Fruit fly (Drosophila melanogaster) whole organism, embryonic: ENCODE data around the gene CG6567.

Source experiments
- B-H2 ChIP-seq: fragments of 200-800 bp; sonication (Bioruptor generic); optimal IDR thresholded peaks from 2 replicates; lab custom pipeline; 2018; ENCODE audit warnings: missing biosample characterization, mild to moderate bottlenecking, missing genetic modification characterization
- CG10431 ChIP-seq: fragments of 200-800 bp; sonication (Bioruptor generic); optimal IDR thresholded peaks from 3 replicates; lab custom pipeline; 2018; ENCODE audit warnings: missing biosample characterization, mild to moderate bottlenecking, missing genetic modification characterization
- CG10543 ChIP-seq: fragments of 200-800 bp; sonication (Bioruptor generic); optimal IDR thresholded peaks from 3 replicates; lab custom pipeline; 2017; ENCODE audit warnings: missing biosample characterization, mild to moderate bottlenecking, missing genetic modification characterization, moderate library complexity
- CG12391 ChIP-seq: fragments of 200-800 bp; sonication (Bioruptor generic); optimal IDR thresholded peaks from 3 replicates; lab custom pipeline; 2018; ENCODE audit warnings: missing biosample characterization, mild to moderate bottlenecking, missing genetic modification characterization, moderate library complexity
- CG17359 ChIP-seq: fragments of 200-800 bp; sonication (Bioruptor generic); optimal IDR thresholded peaks from 3 replicates; lab custom pipeline; 2018; ENCODE audit warnings: missing biosample characterization, mild to moderate bottlenecking, missing genetic modification characterization, moderate library complexity
- CG17829 ChIP-seq: fragments of 200-800 bp; optimal IDR thresholded peaks from 2 replicates; lab custom pipeline; 2019; ENCODE audit warnings: missing biosample characterization, mild to moderate bottlenecking, missing genetic modification characterization, moderate library complexity
- CG18011 ChIP-seq: fragments of 200-800 bp; sonication (Bioruptor generic); optimal IDR thresholded peaks from 2 replicates; lab custom pipeline; 2017; ENCODE audit warnings: missing biosample characterization, missing genetic modification characterization, mild to moderate bottlenecking, moderate library complexity, missing genotype
- CG30403 ChIP-seq: fragments of 200-800 bp; sonication (Bioruptor generic); optimal IDR thresholded peaks from 3 replicates; lab custom pipeline; 2016; ENCODE audit warnings: missing biosample characterization, missing genetic modification characterization
- CG32767 ChIP-seq: fragments of 200-800 bp; sonication (Bioruptor generic); IDR thresholded peaks from 2 replicates; pipeline ENCODE4 v1.3.6; 2022; ENCODE audit warnings: missing biosample characterization, missing genetic modification characterization
- CG3726 ChIP-seq: fragments of 200-800 bp; sonication (Bioruptor generic); IDR thresholded peaks from 3 replicates; pipeline ENCODE4, ENCODE4 v1.3.6; 2022; ENCODE audit warnings: missing biosample characterization, missing genetic modification characterization
- CG4360 ChIP-seq: fragments of 200-800 bp; sonication (Bioruptor generic); IDR thresholded peaks from 2 replicates; pipeline ENCODE4 v1.3.6; 2022; ENCODE audit warnings: missing biosample characterization, missing genetic modification characterization
- CG4617 ChIP-seq: fragments of 200-800 bp; sonication (Bioruptor generic); optimal IDR thresholded peaks from 3 replicates; lab custom pipeline; 2016; ENCODE audit warnings: missing biosample characterization, missing genetic modification characterization, borderline replicate concordance
- CG4854 ChIP-seq: fragments of 200-800 bp; sonication (Bioruptor generic); optimal IDR thresholded peaks from 2 replicates; lab custom pipeline; 2016; ENCODE audit warnings: missing biosample characterization, missing genetic modification characterization, inconsistent platforms
- CG6654 ChIP-seq: fragments of 200-800 bp; sonication (Bioruptor generic); optimal IDR thresholded peaks from 2 replicates; lab custom pipeline; 2017; ENCODE audit warnings: missing biosample characterization, mild to moderate bottlenecking, missing genetic modification characterization
- CG6683 ChIP-seq: fragments of 200-800 bp; sonication (Bioruptor generic); optimal IDR thresholded peaks from 2 replicates; lab custom pipeline; 2017; ENCODE audit warnings: missing biosample characterization, mild to moderate bottlenecking, missing genetic modification characterization, missing genetic modification reagents
- CG6689 ChIP-seq: fragments of 200-800 bp; sonication (Bioruptor generic); IDR thresholded peaks from 2 replicates; pipeline ENCODE4 v1.3.6; 2022; ENCODE audit warnings: missing biosample characterization, missing genetic modification characterization
- CG7556 ChIP-seq: fragments of 200-800 bp; sonication (Bioruptor generic); optimal IDR thresholded peaks from 2 replicates; lab custom pipeline; 2017; ENCODE audit warnings: missing biosample characterization, mild to moderate bottlenecking, missing genetic modification characterization
- Camta ChIP-seq: fragments of 200-800 bp; sonication (Bioruptor generic); optimal IDR thresholded peaks from 2 replicates; lab custom pipeline; 2016; ENCODE audit warnings: missing biosample characterization, missing genetic modification characterization
- Chrac-16 ChIP-seq: fragments of 200-800 bp; sonication (Bioruptor generic); optimal IDR thresholded peaks from 3 replicates; lab custom pipeline; 2016; ENCODE audit warnings: missing biosample characterization, missing genetic modification characterization
- Dad ChIP-seq: fragments of 200-800 bp; sonication (Bioruptor generic); optimal IDR thresholded peaks from 3 replicates; lab custom pipeline; 2016; ENCODE audit warnings: missing biosample characterization, missing genetic modification characterization
- Dref ChIP-seq: fragments of 200-800 bp; sonication (Bioruptor generic); IDR thresholded peaks from 2 replicates; pipeline ENCODE4 v1.3.6; 2022; ENCODE audit warnings: missing biosample characterization, missing genetic modification characterization
- Drgx ChIP-seq: fragments of 200-800 bp; sonication (Bioruptor generic); IDR thresholded peaks from 2 replicates; pipeline ENCODE4 v1.3.6; 2022; ENCODE audit warnings: missing biosample characterization, missing genetic modification characterization
- E2f1 ChIP-seq: fragments of 200-800 bp; sonication (Bioruptor generic); IDR thresholded peaks from 2 replicates; pipeline ENCODE4 v1.3.6; 2022; ENCODE audit warnings: missing biosample characterization, missing genetic modification characterization
- Eip74EF ChIP-seq, 2 experiments: fragments of 200-800 bp in 1 of 2; fragments of >200 bp in 1 of 2; sonication (Bioruptor generic) in 1 of 2; optimal IDR thresholded peaks; 2 replicates each; lab custom pipeline; 2017 to 2019; ENCODE audit warnings: missing biosample characterization in 2 of 2, missing genetic modification characterization in 2 of 2, mild to moderate bottlenecking in 1 of 2, moderate library complexity in 1 of 2
- Elba2 ChIP-seq: fragments of 200-800 bp; sonication (Bioruptor generic); optimal IDR thresholded peaks from 3 replicates; lab custom pipeline; 2016; ENCODE audit warnings: missing biosample characterization, missing genetic modification characterization
- Hsf ChIP-seq: fragments of 200-800 bp; sonication (Bioruptor generic); optimal IDR thresholded peaks from 3 replicates; lab custom pipeline; 2016; ENCODE audit warnings: missing biosample characterization, missing genetic modification characterization
- Lhr ChIP-seq: fragments of 200-800 bp; sonication (Bioruptor generic); optimal IDR thresholded peaks from 3 replicates; lab custom pipeline; 2017; ENCODE audit warnings: mild to moderate bottlenecking, missing biosample characterization, missing genetic modification reagents, missing genetic modification characterization
- Mad ChIP-seq: fragments of 200-800 bp; sonication (Bioruptor generic); optimal IDR thresholded peaks from 2 replicates; lab custom pipeline; 2016; ENCODE audit warnings: missing biosample characterization, missing genetic modification characterization
- Med ChIP-seq: fragments of 200-800 bp; sonication (Bioruptor generic); peaks from one replicate; lab custom pipeline; 2016; ENCODE audit warnings: missing biosample characterization, missing genetic modification characterization, mild to moderate bottlenecking, inconsistent platforms, moderate library complexity
- Neu2 ChIP-seq: fragments of 200-800 bp; sonication (Bioruptor generic); optimal IDR thresholded peaks from 3 replicates; lab custom pipeline; 2016; ENCODE audit warnings: missing biosample characterization, missing genetic modification characterization, borderline replicate concordance
- Opbp ChIP-seq: fragments of 200-800 bp; sonication (Bioruptor generic); IDR thresholded peaks from 3 replicates; pipeline ENCODE4 v1.3.6; 2022; ENCODE audit warnings: missing biosample characterization, missing genetic modification characterization; ENCODE audit not compliant: partially characterized antibody
- Poxn ChIP-seq: fragments of 200-800 bp; sonication (Bioruptor generic); IDR thresholded peaks from 2 replicates; pipeline ENCODE4 v1.3.6; 2022; ENCODE audit warnings: missing biosample characterization, missing genetic modification characterization
- YL-1 ChIP-seq: fragments of 200-800 bp; sonication (Bioruptor generic); optimal IDR thresholded peaks from 3 replicates; lab custom pipeline; 2017; ENCODE audit warnings: missing biosample characterization, mild to moderate bottlenecking, missing genetic modification characterization
- aop ChIP-seq: fragments of 200-800 bp; sonication (Bioruptor generic); IDR thresholded peaks from 2 replicates; pipeline ENCODE4 v1.3.6; 2022; ENCODE audit warnings: missing biosample characterization, missing genetic modification characterization
- bbx ChIP-seq: fragments of 200-800 bp; sonication (Bioruptor generic); IDR thresholded peaks from 2 replicates; pipeline ENCODE4 v1.3.6; 2022; ENCODE audit warnings: missing biosample characterization, missing genetic modification characterization; ENCODE audit not compliant: partially characterized antibody
- bsh ChIP-seq, 2 experiments: fragments of 200-800 bp; sonication (Bioruptor generic); optimal IDR thresholded peaks; 2 replicates each; lab custom pipeline; 2017 to 2018; ENCODE audit warnings: mild to moderate bottlenecking in 2 of 2, missing biosample characterization in 2 of 2, missing genetic modification characterization in 2 of 2, moderate library complexity in 1 of 2
- cg ChIP-seq: fragments of 200-800 bp; sonication (Bioruptor generic); optimal IDR thresholded peaks from 3 replicates; lab custom pipeline; 2019; ENCODE audit warnings: missing biosample characterization, mild to moderate bottlenecking, missing genetic modification characterization, moderate library complexity
- chm ChIP-seq: fragments of 200-800 bp; sonication (Bioruptor generic); IDR thresholded peaks from 2 replicates; pipeline ENCODE4 v1.3.6; 2022; ENCODE audit warnings: missing biosample characterization, missing genetic modification characterization
- cwo ChIP-seq: fragments of 200-800 bp; sonication (Bioruptor generic); optimal IDR thresholded peaks from 3 replicates; lab custom pipeline; 2017; ENCODE audit warnings: missing biosample characterization, missing genetic modification characterization, mild to moderate bottlenecking, moderate library complexity, missing genetic modification reagents
- danr ChIP-seq: fragments of 200-800 bp; sonication (Bioruptor generic); IDR thresholded peaks from 2 replicates; pipeline ENCODE4 v1.3.6; 2022; ENCODE audit warnings: missing biosample characterization, missing genetic modification characterization
- dmrt11E ChIP-seq: fragments of 200-800 bp; sonication (Bioruptor generic); optimal IDR thresholded peaks from 3 replicates; lab custom pipeline; 2018; ENCODE audit warnings: missing biosample characterization, mild to moderate bottlenecking, missing genetic modification characterization, moderate library complexity
- lab ChIP-seq: fragments of 200-800 bp; sonication (Bioruptor generic); optimal IDR thresholded peaks from 3 replicates; lab custom pipeline; 2017; ENCODE audit warnings: missing biosample characterization, missing genetic modification characterization, mild to moderate bottlenecking, moderate library complexity, missing genetic modification reagents
- oc ChIP-seq: fragments of 200-800 bp; sonication (Bioruptor generic); optimal IDR thresholded peaks from 2 replicates; lab custom pipeline; 2018; ENCODE audit warnings: missing biosample characterization, mild to moderate bottlenecking, missing genetic modification characterization, moderate library complexity
- odd ChIP-seq: fragments of 200-800 bp; sonication (Bioruptor generic); optimal IDR thresholded peaks from 2 replicates; lab custom pipeline; 2017; ENCODE audit warnings: missing biosample characterization, mild to moderate bottlenecking, missing genetic modification characterization
- p53 ChIP-seq: fragments of 200-800 bp; sonication (Bioruptor generic); optimal IDR thresholded peaks from 2 replicates; lab custom pipeline; 2016; ENCODE audit warnings: missing biosample characterization, missing genetic modification characterization
- schlank ChIP-seq: fragments of 200-800 bp; sonication (Bioruptor generic); optimal IDR thresholded peaks from 2 replicates; lab custom pipeline; 2018; ENCODE audit warnings: missing biosample characterization, mild to moderate bottlenecking, missing genetic modification characterization
- sug ChIP-seq: fragments of 200-800 bp; optimal IDR thresholded peaks from 2 replicates; lab custom pipeline; 2019; ENCODE audit warnings: missing biosample characterization, mild to moderate bottlenecking, missing genetic modification characterization, moderate library complexity
- z ChIP-seq: fragments of 200-800 bp; sonication (Bioruptor generic); IDR thresholded peaks from 3 replicates; pipeline ENCODE4 v1.3.6; 2022; ENCODE audit warnings: missing biosample characterization, missing genetic modification characterization

Gene CG6567

DNA sequence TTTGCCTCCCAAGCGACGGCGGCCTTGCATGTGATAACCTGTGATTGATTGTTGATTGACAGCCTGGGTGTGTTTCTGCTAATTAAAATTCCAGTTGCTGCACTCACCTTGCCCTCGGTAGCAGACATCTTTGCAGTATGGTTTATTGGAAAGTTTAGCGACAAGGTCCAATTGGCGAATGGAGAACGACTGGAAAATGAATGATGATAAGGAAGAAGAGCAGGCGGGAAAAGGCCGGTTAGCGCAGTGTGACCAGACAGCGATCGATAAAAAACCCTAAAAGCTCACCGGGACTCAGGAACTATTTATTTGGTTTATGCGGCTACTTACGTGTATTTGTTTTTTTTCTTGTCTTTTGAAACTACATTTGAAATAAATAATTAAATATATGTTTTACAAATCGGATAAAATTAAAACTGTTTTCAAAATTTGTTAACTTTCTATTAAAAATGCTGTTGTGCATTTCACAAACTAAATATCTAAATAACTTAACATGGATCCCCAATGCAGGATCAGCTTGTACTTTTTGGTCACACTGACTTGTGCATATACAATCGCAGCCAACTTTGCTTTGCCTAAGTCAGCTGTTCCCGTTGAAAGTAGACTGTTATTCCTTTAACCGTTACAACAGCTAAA is 18.0 kb upstream of the CG6567 start, which contains the start of gene Fdh:
TSS of gene Fdh (minus strand) at position 234 of the 636 bp plus-strand sequence.
- peak; percentile 75 for TF ChIP-seq CG17829
- peak in 1 of 2 experiments; percentile 38 for TF ChIP-seq Eip74EF (GFP tag; optimal IDR thresholded peaks at IDR 0.05; lab: Kevin White, UChicago)
- peak in 1 of 2 experiments; percentile 59 for TF ChIP-seq bsh (GFP tag; optimal IDR thresholded peaks at IDR 0.05; lab: Kevin White, UChicago)
- TF ChIP-seq CG6689 = peak; percentile 53; the same call in 1 of the 2 replicates
- TF ChIP-seq p53 (GFP tag; lab: Kevin White, UChicago) = no peak
- TF ChIP-seq Camta (GFP tag; lab: Kevin White, UChicago) = peak; percentile 32
- peak; percentile 5 for TF ChIP-seq B-H2 (GFP tag; lab: Kevin White, UChicago)
- no peak for TF ChIP-seq Dref (GFP tag; lab: Robert Waterston, UW)
- TF ChIP-seq CG6683 (GFP tag; lab: Kevin White, UChicago) = peak; percentile 30
- no peak for TF ChIP-seq Poxn (GFP tag; lab: Robert Waterston, UW)
- TF ChIP-seq CG3726 (GFP tag; lab: Robert Waterston, UW) = no peak
- peak; percentile 12 for TF ChIP-seq Mad
- peak; percentile 96 for TF ChIP-seq Opbp (GFP tag; lab: Robert Waterston, UW)
- TF ChIP-seq CG4617 (GFP tag; lab: Kevin White, UChicago) = no peak
- no peak for TF ChIP-seq Dad (GFP tag; lab: Kevin White, UChicago)
- no peak for TF ChIP-seq bbx (GFP tag; lab: Robert Waterston, UW)
- TF ChIP-seq CG6654 = peak; percentile 18
- TF ChIP-seq CG32767 (GFP tag; lab: Robert Waterston, UW) = 0 out of 2 replicates have a peak, but pooled peaks have one; percentile 14
- TF ChIP-seq aop = no peak
- peak; percentile 91 for TF ChIP-seq Med (GFP tag; lab: Kevin White, UChicago)
- TF ChIP-seq CG4360 (GFP tag; lab: Robert Waterston, UW) = no peak
- peak; percentile 41 for TF ChIP-seq schlank (tag; lab: Kevin White, UChicago)
- no peak for TF ChIP-seq cg (GFP tag; lab: Kevin White, UChicago)
- TF ChIP-seq odd (GFP tag; lab: Kevin White, UChicago) = peak; percentile 62
- TF ChIP-seq YL-1 (GFP tag; lab: Kevin White, UChicago) = peak; percentile 41
- peak; percentile 38 for TF ChIP-seq Chrac-16 (GFP tag; lab: Kevin White, UChicago)
- TF ChIP-seq CG30403 (GFP tag; lab: Kevin White, UChicago) = peak; percentile 69
- TF ChIP-seq CG17359 (tag; lab: Kevin White, UChicago) = peak; percentile 63
- no peak for TF ChIP-seq z (GFP tag; lab: Robert Waterston, UW)
- no peak for TF ChIP-seq danr (GFP tag; lab: Robert Waterston, UW)
- peak; percentile 80 for TF ChIP-seq Elba2 (GFP tag; lab: Kevin White, UChicago)
- peak; percentile 56 for TF ChIP-seq CG7556 (GFP tag; lab: Kevin White, UChicago)
- 0 out of 2 replicates have a peak, but pooled peaks have one; percentile 35 for TF ChIP-seq chm
- peak; percentile 26 for TF ChIP-seq sug
- TF ChIP-seq CG18011 (GFP tag; lab: Kevin White, UChicago) = peak; percentile 8
- peak; percentile 38 for TF ChIP-seq Hsf (GFP tag; lab: Kevin White, UChicago)
- peak; percentile 9 for TF ChIP-seq CG10543 (GFP tag; lab: Kevin White, UChicago)
- peak; percentile 83 for TF ChIP-seq Lhr (GFP tag; lab: Kevin White, UChicago)
- TF ChIP-seq Neu2 = no peak
- TF ChIP-seq oc (tag; lab: Kevin White, UChicago) = peak; percentile 31
- TF ChIP-seq CG4854 (GFP tag; lab: Kevin White, UChicago) = no peak
- peak; percentile 22 for TF ChIP-seq cwo (GFP tag; lab: Kevin White, UChicago)
- TF ChIP-seq Drgx (GFP tag; lab: Robert Waterston, UW) = 0 out of 2 replicates have a peak, but pooled peaks have one; percentile 30
- peak; percentile 45 for TF ChIP-seq CG10431 (GFP tag; lab: Kevin White, UChicago)
- TF ChIP-seq dmrt11E (tag; lab: Kevin White, UChicago) = peak; percentile 79
- peak; percentile 81 for TF ChIP-seq CG12391
- peak; percentile 72 for TF ChIP-seq lab (GFP tag; lab: Kevin White, UChicago)
- TF ChIP-seq E2f1 = peak; percentile 31; the same call in 1 of the 2 replicates
